Worm (Caenorhabditis elegans) whole organism, L1 larva: ENCODE results near the gene F10E7.11.

ENCODE experiments used
- C04F5.9 ChIP-seq: sonication (generic microtip); optimal IDR thresholded peaks from 2 replicates; lab custom pipeline; 2016; ENCODE audit warnings: missing genetic modification characterization, missing compliant biosample characterization
- C34B4.2 ChIP-seq: sonication (generic microtip); optimal IDR thresholded peaks from 2 replicates; lab custom pipeline; 2017; ENCODE audit warnings: mild to moderate bottlenecking, missing genetic modification characterization, missing compliant biosample characterization
- F16B12.6 ChIP-seq: fragments of 150-350 bp; optimal IDR thresholded peaks from 2 replicates; lab custom pipeline; 2014; ENCODE audit warnings: missing biosample characterization, missing genetic modification characterization
- alr-1 ChIP-seq: fragments of 200-800 bp; sonication (Bioruptor generic); optimal IDR thresholded peaks from 2 replicates; lab custom pipeline; 2018; ENCODE audit warnings: borderline replicate concordance, mild to moderate bottlenecking, missing genetic modification characterization, missing compliant biosample characterization
- ama-1 ChIP-seq: fragments of 150-350 bp; optimal IDR thresholded peaks from 2 replicates; lab custom pipeline; 2014
- blmp-1 ChIP-seq: fragments of 150-350 bp; optimal IDR thresholded peaks from 2 replicates; lab custom pipeline; 2014; ENCODE audit warnings: missing biosample characterization, missing genetic modification characterization
- ceh-82 ChIP-seq, 3 experiments: fragments of 150-350 bp in 1 of 3; sonication (generic microtip) in 2 of 3; optimal IDR thresholded peaks; 2 replicates each; lab custom pipeline; 2014 to 2017; ENCODE audit warnings: missing biosample characterization in 3 of 3, missing genetic modification characterization in 3 of 3
- ceh-88 ChIP-seq: fragments of 200-800 bp; sonication (Bioruptor generic); IDR thresholded peaks from 2 replicates; pipeline ENCODE4 v1.3.6; 2022; ENCODE audit warnings: missing genetic modification characterization, missing compliant biosample characterization
- dsc-1 ChIP-seq: sonication (generic microtip); optimal IDR thresholded peaks from 2 replicates; lab custom pipeline; 2016; ENCODE audit warnings: mild to moderate bottlenecking, missing genetic modification characterization, missing compliant biosample characterization
- efl-1 ChIP-seq, 4 experiments: fragments of 150-350 bp; optimal IDR thresholded peaks in 3 of 4; peaks in 1 of 4; 1 replicate in 1 of 4; 2 replicates in 3 of 4; lab custom pipeline; 2014; ENCODE audit warnings: missing biosample characterization in 2 of 4, missing genetic modification characterization in 2 of 4, missing genetic modification reagents in 2 of 4
- efl-3 ChIP-seq: fragments of 200-800 bp; sonication (Bioruptor generic); optimal IDR thresholded peaks from 2 replicates; lab custom pipeline; 2018; ENCODE audit warnings: mild to moderate bottlenecking, missing genetic modification characterization, missing compliant biosample characterization
- elt-2 ChIP-seq: sonication (generic microtip); optimal IDR thresholded peaks from 2 replicates; lab custom pipeline; 2016; ENCODE audit warnings: missing genetic modification characterization, mild to moderate bottlenecking, inconsistent platforms, missing compliant biosample characterization, missing genetic modification reagents
- elt-3 ChIP-seq, 6 experiments: fragments of 150-350 bp in 1 of 6; sonication (generic microtip); optimal IDR thresholded peaks; 2 replicates each; lab custom pipeline; 2017 to 2018; ENCODE audit warnings: missing biosample characterization in 6 of 6, missing genetic modification characterization in 6 of 6, inconsistent platforms in 1 of 6
- ets-5 ChIP-seq: fragments of 200-800 bp; sonication (Bioruptor generic); IDR thresholded peaks from 2 replicates; pipeline ENCODE4 v1.3.6; 2022; ENCODE audit warnings: missing genetic modification characterization, missing compliant biosample characterization
- fkh-10 ChIP-seq: sonication (generic microtip); optimal IDR thresholded peaks from 2 replicates; lab custom pipeline; 2017; ENCODE audit warnings: missing biosample characterization, missing genetic modification reagents, missing genetic modification characterization
- fkh-4 ChIP-seq: sonication (generic microtip); optimal IDR thresholded peaks from 2 replicates; lab custom pipeline; 2016; ENCODE audit warnings: missing compliant biosample characterization, missing genetic modification characterization, borderline replicate concordance
- fkh-8 ChIP-seq: sonication (generic microtip); optimal IDR thresholded peaks from 2 replicates; lab custom pipeline; 2016; ENCODE audit warnings: mild to moderate bottlenecking, missing genetic modification characterization, missing compliant biosample characterization
- fos-1 ChIP-seq: fragments of 150-350 bp; optimal IDR thresholded peaks from 2 replicates; lab custom pipeline; 2014; ENCODE audit warnings: missing biosample characterization, missing genetic modification characterization
- hlh-17 ChIP-seq: fragments of 200-800 bp; sonication (Bioruptor generic); optimal IDR thresholded peaks from 2 replicates; lab custom pipeline; 2018; ENCODE audit warnings: missing genetic modification characterization, mild to moderate bottlenecking, missing compliant biosample characterization, moderate library complexity, borderline replicate concordance
- hlh-4 ChIP-seq: sonication (generic microtip); optimal IDR thresholded peaks from 2 replicates; lab custom pipeline; 2016; ENCODE audit warnings: mild to moderate bottlenecking, missing genetic modification characterization, missing compliant biosample characterization
- hpl-2 ChIP-seq: fragments of 150-350 bp; optimal IDR thresholded peaks from 2 replicates; lab custom pipeline; 2014; ENCODE audit warnings: missing biosample characterization, missing genetic modification reagents, missing genetic modification characterization
- irx-1 ChIP-seq: sonication (generic microtip); optimal IDR thresholded peaks from 2 replicates; lab custom pipeline; 2016; ENCODE audit warnings: missing genetic modification characterization, missing compliant biosample characterization
- lin-13 ChIP-seq: fragments of 150-350 bp; optimal IDR thresholded peaks from 2 replicates; lab custom pipeline; 2014; ENCODE audit warnings: missing biosample characterization, missing genetic modification reagents, missing genetic modification characterization
- lin-14 ChIP-seq: fragments of 200-800 bp; sonication (Bioruptor generic); optimal IDR thresholded peaks from 2 replicates; lab custom pipeline; 2018; ENCODE audit warnings: mild to moderate bottlenecking, missing genetic modification characterization, moderate library complexity, missing compliant biosample characterization
- lin-15B ChIP-seq: fragments of 150-350 bp; sonication (generic microtip); optimal IDR thresholded peaks from 3 replicates; lab custom pipeline; 2014; ENCODE audit warnings: missing biosample characterization, missing genetic modification characterization
- lin-35 ChIP-seq, 2 experiments: fragments of 150-350 bp; optimal IDR thresholded peaks; 2 replicates each; lab custom pipeline; 2014; ENCODE audit warnings: missing biosample characterization in 2 of 2, missing genetic modification characterization in 2 of 2, missing genetic modification reagents in 2 of 2
- lir-3 ChIP-seq: sonication (generic microtip); optimal IDR thresholded peaks from 2 replicates; lab custom pipeline; 2016; ENCODE audit warnings: mild to moderate bottlenecking, missing genetic modification characterization, moderate library complexity, missing compliant biosample characterization; ENCODE audit not compliant: poor library complexity
- lsy-2 ChIP-seq, 2 experiments: fragments of 150-350 bp; optimal IDR thresholded peaks; 2 replicates each; lab custom pipeline; 2014; ENCODE audit warnings: missing biosample characterization in 2 of 2, missing genetic modification characterization in 2 of 2
- mdl-1 ChIP-seq, 2 experiments: fragments of 150-350 bp; optimal IDR thresholded peaks; 2 replicates each; lab custom pipeline; 2014 to 2017; ENCODE audit warnings: missing biosample characterization in 2 of 2, missing genetic modification characterization in 2 of 2, inconsistent platforms in 1 of 2
- mef-2 ChIP-seq: fragments of 150-350 bp; optimal IDR thresholded peaks from 2 replicates; lab custom pipeline; 2014; ENCODE audit warnings: missing biosample characterization, missing genetic modification characterization
- mep-1 ChIP-seq: fragments of 150-350 bp; optimal IDR thresholded peaks from 2 replicates; lab custom pipeline; 2014; ENCODE audit warnings: missing biosample characterization, missing genetic modification characterization
- nhr-11 ChIP-seq: fragments of 150-350 bp; optimal IDR thresholded peaks from 2 replicates; lab custom pipeline; 2014; ENCODE audit warnings: missing biosample characterization, missing genetic modification characterization
- nhr-71 ChIP-seq: sonication (generic microtip); optimal IDR thresholded peaks from 2 replicates; lab custom pipeline; 2016; ENCODE audit warnings: mild to moderate bottlenecking, missing genetic modification characterization, moderate library complexity, missing compliant biosample characterization
- nhr-77 ChIP-seq: fragments of 150-350 bp; optimal IDR thresholded peaks from 2 replicates; lab custom pipeline; 2014; ENCODE audit warnings: missing biosample characterization, missing genetic modification characterization
- nhr-84 ChIP-seq: sonication (generic microtip); optimal IDR thresholded peaks from 2 replicates; lab custom pipeline; 2017; ENCODE audit warnings: missing biosample characterization, missing genetic modification characterization
- nhr-85 ChIP-seq: sonication (generic microtip); peaks from one replicate; lab custom pipeline; 2016; ENCODE audit warnings: missing genetic modification characterization, inconsistent platforms, missing compliant biosample characterization
- pag-3 ChIP-seq: sonication (generic microtip); optimal IDR thresholded peaks from 2 replicates; lab custom pipeline; 2017; ENCODE audit warnings: missing genetic modification characterization, mild to moderate bottlenecking, missing compliant biosample characterization, antibody characterized with exemption, borderline replicate concordance; ENCODE audit not compliant: insufficient read depth
- rnt-1 ChIP-seq: sonication (generic microtip); optimal IDR thresholded peaks from 2 replicates; lab custom pipeline; 2016; ENCODE audit warnings: mild to moderate bottlenecking, missing genetic modification characterization, moderate library complexity, missing compliant biosample characterization
- skn-1 ChIP-seq: fragments of 150-350 bp; optimal IDR thresholded peaks from 2 replicates; lab custom pipeline; 2014; ENCODE audit warnings: missing biosample characterization, missing genetic modification characterization
- snu-23 ChIP-seq: sonication (generic microtip); optimal IDR thresholded peaks from 2 replicates; lab custom pipeline; 2016; ENCODE audit warnings: missing genetic modification characterization, missing compliant biosample characterization
- sptf-1 ChIP-seq: fragments of 150-350 bp; optimal IDR thresholded peaks from 2 replicates; lab custom pipeline; 2014; ENCODE audit warnings: missing biosample characterization, missing genetic modification characterization
- sup-37 ChIP-seq: fragments of 200-800 bp; sonication (Bioruptor generic); optimal IDR thresholded peaks from 2 replicates; lab custom pipeline; 2018; ENCODE audit warnings: mild to moderate bottlenecking, missing genetic modification characterization, missing compliant biosample characterization
- swsn-7 ChIP-seq: sonication (generic microtip); optimal IDR thresholded peaks from 2 replicates; lab custom pipeline; 2016; ENCODE audit warnings: missing genetic modification characterization, missing compliant biosample characterization
- unc-62 ChIP-seq: fragments of 150-350 bp; optimal IDR thresholded peaks from 2 replicates; lab custom pipeline; 2014; ENCODE audit warnings: missing biosample characterization, missing genetic modification reagents, missing genetic modification characterization
- unc-86 ChIP-seq: sonication (generic microtip); optimal IDR thresholded peaks from 2 replicates; lab custom pipeline; 2016; ENCODE audit warnings: missing genetic modification characterization, missing compliant biosample characterization
- xbp-1 ChIP-seq: sonication (generic microtip); optimal IDR thresholded peaks from 2 replicates; lab custom pipeline; 2016; ENCODE audit warnings: missing genetic modification characterization, missing compliant biosample characterization
- zag-1 ChIP-seq: fragments of 150-350 bp; optimal IDR thresholded peaks from 2 replicates; lab custom pipeline; 2014; ENCODE audit warnings: missing biosample characterization, missing genetic modification characterization
- zip-4 ChIP-seq: fragments of 200-800 bp; sonication (Bioruptor generic); optimal IDR thresholded peaks from 2 replicates; lab custom pipeline; 2018; ENCODE audit warnings: mild to moderate bottlenecking, missing genetic modification characterization, moderate library complexity, missing compliant biosample characterization
- ztf-4 ChIP-seq: fragments of 150-350 bp; optimal IDR thresholded peaks from 2 replicates; lab custom pipeline; 2014; ENCODE audit warnings: missing biosample characterization, missing genetic modification characterization

F10E7.11 gene

DNA sequence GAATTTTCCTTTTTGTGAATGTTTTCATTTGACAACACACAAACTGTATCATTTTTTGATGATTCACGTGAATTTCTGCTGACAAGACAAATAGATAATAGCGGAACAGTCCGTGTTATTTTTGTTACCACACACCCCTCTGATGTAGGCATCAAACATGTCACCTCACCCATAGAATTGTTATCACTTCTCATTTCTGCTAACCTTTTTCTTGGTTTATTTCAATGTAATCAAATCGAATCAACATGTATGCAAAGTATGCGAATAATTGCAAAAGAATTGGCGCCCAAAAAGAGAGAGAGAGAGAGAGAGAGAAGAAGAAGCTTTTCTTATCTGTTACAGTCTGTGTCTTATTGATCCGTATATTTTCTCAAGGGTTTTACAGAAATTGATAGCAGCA, 34.7 kb upstream of the F10E7.11 start (continued):
- TF ChIP-seq dsc-1 (tag; lab: Kevin White, UChicago) (no peak), zip-4 (no peak), skn-1 (tag; lab: Kevin White, UChicago) (no peak), mep-1 (tag; lab: Kevin White, UChicago) (no peak), ztf-4 (tag; lab: Kevin White, UChicago) (no peak), ceh-82 (tag; optimal IDR thresholded peaks at IDR 0.05; lab: Kevin White, UChicago) (no peak), elt-2 (peak; percentile 83), efl-3 (no peak), efl-1 (optimal IDR thresholded peaks at IDR 0.05; lab: Kevin White, UChicago) (no peak), efl-1 (GFP tag; optimal IDR thresholded peaks at IDR 0.05 in 1 of 2; lab: Kevin White, UChicago) (no peak), snu-23 (GFP tag; lab: Kevin White, UChicago) (peak; percentile 20), lin-13 (GFP tag; lab: Kevin White, UChicago) (no peak), nhr-71 (tag; lab: Kevin White, UChicago) (peak; percentile 33), elt-3 (tag; optimal IDR thresholded peaks at IDR 0.05; lab: Kevin White, UChicago) (peak in 2 of 6 experiments; percentile 18 to 59), ets-5 (GFP tag; lab: Robert Waterston, UW) (no peak), zag-1 (tag; lab: Kevin White, UChicago) (no peak), hpl-2 (GFP tag; lab: Kevin White, UChicago) (no peak), mef-2 (tag; lab: Kevin White, UChicago) (no peak), pag-3 (tag; lab: Kevin White, UChicago) (no peak), sptf-1 (no peak), nhr-84 (tag; lab: Kevin White, UChicago) (no peak), C04F5.9 (tag; lab: Kevin White, UChicago) (no peak), irx-1 (tag; lab: Kevin White, UChicago) (no peak), alr-1 (no peak), fos-1 (tag; lab: Kevin White, UChicago) (no peak), lin-35 (GFP tag; optimal IDR thresholded peaks at IDR 0.05; lab: Kevin White, UChicago) (peak in 1 of 2 experiments; percentile 50), unc-62 (GFP tag; lab: Kevin White, UChicago) (no peak), fkh-10 (GFP tag; lab: Kevin White, UChicago) (no peak), C34B4.2 (tag; lab: Kevin White, UChicago) (no peak), nhr-85 (tag; lab: Kevin White, UChicago) (peak; percentile 61), fkh-8 (tag; lab: Kevin White, UChicago) (no peak), blmp-1 (tag; lab: Kevin White, UChicago) (peak; percentile 15), lin-15B (tag; lab: Kevin White, UChicago) (no peak), unc-86 (tag; lab: Kevin White, UChicago) (no peak)

DNA sequence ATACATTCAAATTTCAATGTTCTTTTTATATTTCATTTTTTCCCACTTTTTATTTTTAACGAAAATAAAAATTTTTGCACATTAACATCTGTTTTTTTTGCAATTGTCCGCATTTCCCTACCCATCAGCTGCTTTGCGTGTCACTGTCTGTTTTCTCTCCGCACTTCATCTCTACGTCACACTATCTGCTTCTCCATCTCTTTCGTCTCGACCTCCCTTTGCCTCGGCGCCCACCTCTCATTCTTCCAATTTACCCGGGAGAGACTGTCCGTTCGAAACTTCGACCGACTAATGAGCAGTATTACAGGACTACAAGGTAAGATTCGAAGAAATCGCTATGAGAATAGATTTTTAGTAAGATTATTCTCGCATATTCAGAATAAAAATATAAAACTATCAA, 32.7 kb upstream of the F10E7.11 start, which contains the start of gene C27H5.2:
C27H5.2 (plus strand) TSS at position 190 of the 400 bp plus-strand sequence.
- TF ChIP-seq ets-5 (GFP tag; lab: Robert Waterston, UW) (no peak), lin-14 (GFP tag; lab: Kevin White, UChicago) (peak; percentile 42), lin-35 (GFP tag; optimal IDR thresholded peaks at IDR 0.05; lab: Kevin White, UChicago) (no peak), swsn-7 (tag; lab: Kevin White, UChicago) (no peak), F16B12.6 (tag; lab: Kevin White, UChicago) (no peak), xbp-1 (tag; lab: Kevin White, UChicago) (peak; percentile 12), blmp-1 (tag; lab: Kevin White, UChicago) (peak; percentile 33), hlh-4 (no peak), ama-1 (lab: Kevin White, UChicago) (peak; percentile 26), lir-3 (tag; lab: Kevin White, UChicago) (no peak), ceh-88 (GFP tag; lab: Robert Waterston, UW) (no peak), sup-37 (no peak), rnt-1 (tag; lab: Kevin White, UChicago) (peak; percentile 18), nhr-11 (no peak), nhr-71 (tag; lab: Kevin White, UChicago) (peak; percentile 13), elt-2 (no peak), hlh-17 (GFP tag; lab: Kevin White, UChicago) (no peak), unc-62 (GFP tag; lab: Kevin White, UChicago) (no peak), lsy-2 (tag; optimal IDR thresholded peaks at IDR 0.05; lab: Kevin White, UChicago) (peak in 1 of 2 experiments; percentile 8), nhr-77 (tag; lab: Kevin White, UChicago) (no peak), efl-1 (optimal IDR thresholded peaks at IDR 0.05; lab: Kevin White, UChicago) (peak; percentile 4 to 7), efl-1 (GFP tag; optimal IDR thresholded peaks at IDR 0.05 in 1 of 2; lab: Kevin White, UChicago) (no peak), snu-23 (GFP tag; lab: Kevin White, UChicago) (peak; percentile 5), mep-1 (tag; lab: Kevin White, UChicago) (peak; percentile 12), nhr-85 (tag; lab: Kevin White, UChicago) (peak; percentile 20), dsc-1 (tag; lab: Kevin White, UChicago) (no peak), mdl-1 (tag; optimal IDR thresholded peaks at IDR 0.05; lab: Kevin White, UChicago) (no peak), fkh-4 (no peak)
- TF ChIP-seq, all 84 proteins: peak for 11
